Fruit fly (Drosophila melanogaster): ENCODE measurements around the gene RpS27.

Gene RpS27

dm6 chr3R:25215123-25215522, 32.2 kb downstream of the RpS27 start, which contains the start of gene Saysd1 (continued):
- TF ChIP-seq br (optimal IDR thresholded peaks at IDR 0.05) (no peak), CG10565 (GFP tag; optimal IDR thresholded peaks at IDR 0.05) (no peak), CG6254 (GFP tag; optimal IDR thresholded peaks at IDR 0.05) (no peak), dm (GFP tag; optimal IDR thresholded peaks at IDR 0.05) (no peak), CG2678 (tag; optimal IDR thresholded peaks at IDR 0.05) (no peak), CG8765 (GFP tag; IDR thresholded peaks at IDR 0.05) (no peak), sd (tag; optimal IDR thresholded peaks at IDR 0.05) (no peak), CG1792 (GFP tag; optimal IDR thresholded peaks at IDR 0.05) (peak; percentile 1), bigmax (GFP tag; optimal IDR thresholded peaks at IDR 0.05) (no peak), Tbp (GFP tag; optimal IDR thresholded peaks at IDR 0.05) (no peak), fd3F (GFP tag; optimal IDR thresholded peaks at IDR 0.05) (no peak), CG9727 (GFP tag; optimal IDR thresholded peaks at IDR 0.05) (peak; percentile 37), Adf1 (GFP tag; IDR thresholded peaks at IDR 0.05) (no peak), nerfin-1 (tag; optimal IDR thresholded peaks at IDR 0.05) (peak; percentile 12), CG32532 (GFP tag; IDR thresholded peaks at IDR 0.05) (peak; percentile 70), H15 (GFP tag; IDR thresholded peaks at IDR 0.05) (no peak), gcm (GFP tag; optimal IDR thresholded peaks at IDR 0.05) (no peak), CTCF (GFP tag; optimal IDR thresholded peaks at IDR 0.05) (no peak), CG7745 (tag; optimal IDR thresholded peaks at IDR 0.05) (no peak), pros (GFP tag; optimal IDR thresholded peaks at IDR 0.05) (no peak), Meics (GFP tag; optimal IDR thresholded peaks at IDR 0.05) (peak; percentile 44), gem (tag; optimal IDR thresholded peaks at IDR 0.05) (no peak), zen2 (GFP tag; IDR thresholded peaks at IDR 0.05; ENCODE audit: partially characterized antibody) (peak; percentile 84), CG18599 (GFP tag; optimal IDR thresholded peaks at IDR 0.05) (peak; percentile 32), run (tag; optimal IDR thresholded peaks at IDR 0.05) (no peak), CG30431 (GFP tag; optimal IDR thresholded peaks at IDR 0.05) (no peak), ATbp (GFP tag; optimal IDR thresholded peaks at IDR 0.05) (no peak), tup (GFP tag; optimal IDR thresholded peaks at IDR 0.05) (no peak), CG7372 (GFP tag; IDR thresholded peaks at IDR 0.05) (no peak), CG12391 (tag; optimal IDR thresholded peaks at IDR 0.05) (no peak), esg (GFP tag; conservative IDR thresholded peaks at IDR 0.05) (no peak), ftz-f1 (GFP tag; optimal IDR thresholded peaks at IDR 0.05) (peak; percentile 33), CG9437 (GFP tag; optimal IDR thresholded peaks at IDR 0.05) (peak; percentile 77), luna (GFP tag; optimal IDR thresholded peaks at IDR 0.05) (no peak), ssp (GFP tag; IDR thresholded peaks at IDR 0.05) (peak; percentile 37; the same call in 1 of the 2 replicates), Doc2 (GFP tag; IDR thresholded peaks at IDR 0.05) (no peak), ash1 (GFP tag; optimal IDR thresholded peaks at IDR 0.05) (no peak), zen (tag; optimal IDR thresholded peaks at IDR 0.05) (no peak), CG6272 (GFP tag; IDR thresholded peaks at IDR 0.05) (no peak), cg (GFP tag; optimal IDR thresholded peaks at IDR 0.05) (no peak), Fer1 (GFP tag; optimal IDR thresholded peaks at IDR 0.05) (no peak), CG15514 (GFP tag; optimal IDR thresholded peaks at IDR 0.05) (peak; percentile 38), NC2β (GFP tag; optimal IDR thresholded peaks at IDR 0.05) (no peak), Jarid2 (GFP tag; optimal IDR thresholded peaks at IDR 0.05) (no peak), CG8359 (GFP tag; optimal IDR thresholded peaks at IDR 0.05; ENCODE audit: borderline replicate concordance) (no peak), Hey (tag; optimal IDR thresholded peaks at IDR 0.05) (no peak), h (optimal IDR thresholded peaks at IDR 0.05) (no peak), HmgZ (tag; optimal IDR thresholded peaks at IDR 0.05) (peak; percentile 31), ranshi (GFP tag; IDR thresholded peaks at IDR 0.05) (no peak), CG2129 (GFP tag; IDR thresholded peaks at IDR 0.05; ENCODE audit: partially characterized antibody) (peak; percentile 70), CG7556 (GFP tag; optimal IDR thresholded peaks at IDR 0.05) (no peak), phol (tag; optimal IDR thresholded peaks at IDR 0.05) (peak; percentile 36)

Measured in whole organism, embryonic.